Fruit fly (Drosophila melanogaster) whole organism, wandering third instar larva: Measurements from ENCODE around the gene CG34404.

Experiments
- CG9705 ChIP-seq: fragments of 200-800 bp; sonication (Bioruptor generic); optimal IDR thresholded peaks from 2 replicates; lab custom pipeline; 2018; ENCODE audit warnings: missing biosample characterization, mild to moderate bottlenecking, missing genetic modification characterization
- N ChIP-seq: fragments of >200 bp; optimal IDR thresholded peaks from 2 replicates; lab custom pipeline; 2018; ENCODE audit warnings: missing biosample characterization, missing external identifiers, missing genetic modification characterization
- br ChIP-seq: fragments of 200-800 bp; sonication (Bioruptor generic); optimal IDR thresholded peaks from 2 replicates; lab custom pipeline; 2016; ENCODE audit warnings: missing biosample characterization, missing genetic modification characterization
- pan ChIP-seq: fragments of >200 bp; optimal IDR thresholded peaks from 2 replicates; lab custom pipeline; 2017
- psq ChIP-seq: fragments of 200-800 bp; sonication (Bioruptor generic); optimal IDR thresholded peaks from 3 replicates; lab custom pipeline; 2017; ENCODE audit warnings: missing biosample characterization, mild to moderate bottlenecking, missing genetic modification characterization, moderate library complexity
- usp ChIP-seq: fragments of >200 bp; optimal IDR thresholded peaks from 2 replicates; lab custom pipeline; 2017; ENCODE audit warnings: missing biosample characterization, missing genetic modification characterization

dm6 chr3R:15316326-15316725 is 51.1 kb downstream of the CG34404 start, which contains the start of gene CG14866:
- TF ChIP-seq br, result no peak
- TF ChIP-seq psq (GFP tag; lab: Kevin White, UChicago), result no peak
- no peak for TF ChIP-seq usp (GFP tag; lab: Kevin White, UChicago)
- no peak for TF ChIP-seq CG9705 (GFP tag; lab: Kevin White, UChicago)
- TF ChIP-seq N (GFP tag; lab: Kevin White, UChicago), result no peak
- TF ChIP-seq pan, result no peak
